Worm (Caenorhabditis elegans): Measurements from ENCODE around the gene R05D8.7.

- TF ChIP-seq him-1 (tag; optimal IDR thresholded peaks at IDR 0.05) = no peak
- no peak for TF ChIP-seq dao-5 (tag; optimal IDR thresholded peaks at IDR 0.05)
These were observed 2.0 kb upstream of the R05D8.7 start, which contains the start of gene dhs-14 for ce11 chrV:2765052-2765451.

All from whole organism, L4/young adult.